Worm (Caenorhabditis elegans) whole organism, young adult: ENCODE data around the gene egl-27.

Source experiments
- B0035.1 ChIP-seq: sonication (generic microtip); optimal IDR thresholded peaks from 2 replicates; lab custom pipeline; 2016; ENCODE audit warnings: missing genetic modification characterization, mild to moderate bottlenecking, missing compliant biosample characterization, missing genotype, missing genetic modification reagents
- B0261.1 ChIP-seq: sonication (generic microtip); optimal IDR thresholded peaks from 2 replicates; lab custom pipeline; 2016; ENCODE audit warnings: mild to moderate bottlenecking, missing genetic modification characterization, moderate library complexity, missing compliant biosample characterization
- F23B12.7 ChIP-seq: sonication (generic microtip); optimal IDR thresholded peaks from 2 replicates; lab custom pipeline; 2017; ENCODE audit warnings: missing genetic modification characterization, mild to moderate bottlenecking, missing compliant biosample characterization, antibody characterized with exemption, moderate library complexity; ENCODE audit not compliant: insufficient read depth
- F49E8.2 ChIP-seq: sonication (generic microtip); optimal IDR thresholded peaks from 3 replicates; lab custom pipeline; 2017; ENCODE audit warnings: missing genetic modification characterization, mild to moderate bottlenecking, missing compliant biosample characterization, antibody characterized with exemption, moderate library complexity; ENCODE audit not compliant: insufficient read depth
- F57A8.1 ChIP-seq: fragments of 200-800 bp; sonication (Bioruptor generic); optimal IDR thresholded peaks from 2 replicates; lab custom pipeline; 2018; ENCODE audit warnings: mild to moderate bottlenecking, missing genetic modification characterization, moderate library complexity, missing compliant biosample characterization
- F57C9.4 ChIP-seq: sonication (generic microtip); optimal IDR thresholded peaks from 2 replicates; lab custom pipeline; 2017; ENCODE audit warnings: mild to moderate bottlenecking, missing genetic modification characterization, missing compliant biosample characterization
- T07F8.4 ChIP-seq: sonication (generic microtip); optimal IDR thresholded peaks from 2 replicates; lab custom pipeline; 2016; ENCODE audit warnings: mild to moderate bottlenecking, missing genetic modification characterization, moderate library complexity, missing compliant biosample characterization
- Y79H2A.3 ChIP-seq: fragments of 200-800 bp; sonication (Bioruptor generic); conservative IDR thresholded peaks from 2 replicates; pipeline ENCODE4 v1.3.6; 2022; ENCODE audit warnings: missing genetic modification reagents, missing genetic modification characterization, missing compliant biosample characterization
- atf-7 ChIP-seq: sonication (generic microtip); optimal IDR thresholded peaks from 2 replicates; lab custom pipeline; 2017; ENCODE audit warnings: mild to moderate bottlenecking, missing genetic modification characterization, missing compliant biosample characterization
- ceh-40 ChIP-seq: fragments of 200-800 bp; sonication (Bioruptor generic); IDR thresholded peaks from 2 replicates; pipeline ENCODE4 v1.3.6; 2022; ENCODE audit warnings: missing genetic modification characterization, missing compliant biosample characterization
- die-1 ChIP-seq: sonication (generic microtip); optimal IDR thresholded peaks from 2 replicates; lab custom pipeline; 2016; ENCODE audit warnings: missing genotype, mild to moderate bottlenecking, missing genetic modification characterization, missing compliant biosample characterization
- dpff-1 ChIP-seq: sonication (generic microtip); optimal IDR thresholded peaks from 2 replicates; lab custom pipeline; 2017; ENCODE audit warnings: mild to moderate bottlenecking, missing genetic modification characterization, missing compliant biosample characterization
- ets-4 ChIP-seq: fragments of 200-800 bp; sonication (Bioruptor generic); optimal IDR thresholded peaks from 2 replicates; lab custom pipeline; 2018; ENCODE audit warnings: mild to moderate bottlenecking, missing genetic modification characterization, missing compliant biosample characterization
- gei-17 ChIP-seq: fragments of 200-800 bp; sonication (Bioruptor generic); optimal IDR thresholded peaks from 2 replicates; lab custom pipeline; 2018; ENCODE audit warnings: mild to moderate bottlenecking, missing genetic modification characterization, missing compliant biosample characterization
- hmg-1.2 ChIP-seq: fragments of 200-800 bp; sonication (Bioruptor generic); IDR thresholded peaks from 2 replicates; pipeline ENCODE4 v1.3.6; 2022; ENCODE audit warnings: missing genetic modification reagents, missing genetic modification characterization, missing compliant biosample characterization
- lir-1 ChIP-seq: fragments of 200-800 bp; sonication (Bioruptor generic); conservative IDR thresholded peaks from 2 replicates; pipeline ENCODE4 v1.3.6; 2022; ENCODE audit warnings: missing genetic modification reagents, missing genetic modification characterization, missing compliant biosample characterization
- madf-3 ChIP-seq: fragments of 200-800 bp; sonication (Bioruptor generic); IDR thresholded peaks from 2 replicates; pipeline ENCODE4 v1.3.6; 2022; ENCODE audit warnings: missing genetic modification reagents, missing genetic modification characterization, missing compliant biosample characterization
- mes-4 ChIP-seq: sonication (generic microtip); optimal IDR thresholded peaks from 2 replicates; lab custom pipeline; 2016; ENCODE audit warnings: missing genotype, missing genetic modification characterization, missing compliant biosample characterization
- nhr-120 ChIP-seq: fragments of 200-800 bp; sonication (Bioruptor generic); IDR thresholded peaks from 2 replicates; pipeline ENCODE4 v1.3.6; 2022; ENCODE audit warnings: missing genetic modification characterization, missing compliant biosample characterization
- nhr-80 ChIP-seq: sonication (generic microtip); optimal IDR thresholded peaks from 2 replicates; lab custom pipeline; 2016; ENCODE audit warnings: missing genetic modification characterization, missing compliant biosample characterization
- repo-1 ChIP-seq: sonication (generic microtip); optimal IDR thresholded peaks from 2 replicates; lab custom pipeline; 2017; ENCODE audit warnings: mild to moderate bottlenecking, missing genetic modification characterization, missing compliant biosample characterization
- snpc-3.4 ChIP-seq: sonication (generic microtip); optimal IDR thresholded peaks from 2 replicates; lab custom pipeline; 2017; ENCODE audit warnings: missing genetic modification characterization, mild to moderate bottlenecking, missing compliant biosample characterization, antibody characterized with exemption, moderate library complexity, missing genotype, missing genetic modification reagents
- snpc-4 ChIP-seq, 5 experiments: fragments of 150-350 bp in 1 of 5; sonication (generic microtip) in 4 of 5; optimal IDR thresholded peaks; 2 replicates each; lab custom pipeline; 2014 to 2018; ENCODE audit warnings: missing genetic modification characterization in 5 of 5, missing biosample characterization in 3 of 5, antibody characterized with exemption in 2 of 5, mild to moderate bottlenecking in 2 of 5, missing compliant biosample characterization in 2 of 5, missing genotype in 2 of 5, moderate library complexity in 2 of 5, missing genetic modification reagents in 1 of 5
- xnd-1 ChIP-seq: sonication (generic microtip); optimal IDR thresholded peaks from 2 replicates; lab custom pipeline; 2016; ENCODE audit warnings: missing genotype, missing genetic modification reagents, missing genetic modification characterization, missing compliant biosample characterization
- ztf-18 ChIP-seq: sonication (generic microtip); optimal IDR thresholded peaks from 2 replicates; lab custom pipeline; 2016; ENCODE audit warnings: missing genotype, mild to moderate bottlenecking, missing genetic modification characterization, missing compliant biosample characterization
- ztf-22 ChIP-seq: fragments of 200-800 bp; sonication (Bioruptor generic); optimal IDR thresholded peaks from 2 replicates; lab custom pipeline; 2018; ENCODE audit warnings: mild to moderate bottlenecking, missing genetic modification characterization, moderate library complexity, missing compliant biosample characterization
- ztf-25 ChIP-seq: fragments of 200-800 bp; sonication (Bioruptor generic); IDR thresholded peaks from 2 replicates; pipeline ENCODE4 v1.3.6; 2022; ENCODE audit warnings: missing genetic modification reagents, missing genetic modification characterization, missing compliant biosample characterization
- ztf-26 ChIP-seq: sonication (generic microtip); optimal IDR thresholded peaks from 2 replicates; lab custom pipeline; 2017; ENCODE audit warnings: missing genetic modification characterization, missing compliant biosample characterization

Gene egl-27

ce11 chrII:6880067-6880466 is 45.3 kb downstream of the egl-27 start, which contains the start of gene C44B7.7:
Gene C44B7.7 (minus strand): TSS chrII:6880167.
- TF ChIP-seq nhr-80 (tag; lab: Kevin White, UChicago): peak; percentile 5
- TF ChIP-seq ztf-25 (GFP tag; lab: Robert Waterston, UW): no peak
- TF ChIP-seq, all 124 proteins: peak for 1

ce11 chrII:6882335-6882734 is 47.5 kb downstream of the egl-27 start:
- TF ChIP-seq Y79H2A.3 (GFP tag; lab: Robert Waterston, UW): no peak
- TF ChIP-seq B0035.1 (tag; lab: Kevin White, UChicago): no peak
- TF ChIP-seq die-1 (tag; lab: Kevin White, UChicago): no peak
- TF ChIP-seq ceh-40: no peak
- TF ChIP-seq gei-17: no peak
- TF ChIP-seq F57A8.1 (GFP tag; lab: Kevin White, UChicago): no peak
- no peak for TF ChIP-seq lir-1 (GFP tag; lab: Robert Waterston, UW)

ce11 chrII:6883716-6884115 is 48.9 kb downstream of the egl-27 start, which contains the start of gene pmp-1:
Gene pmp-1 (minus strand): TSS chrII:6883754.
- no peak for TF ChIP-seq dpff-1 (tag; lab: Kevin White, UChicago)
- TF ChIP-seq snpc-4 (GFP tag; optimal IDR thresholded peaks at IDR 0.05; lab: Kevin White, UChicago): no peak
- TF ChIP-seq snpc-4 (tag; optimal IDR thresholded peaks at IDR 0.05; lab: Kevin White, UChicago): no peak
- TF ChIP-seq nhr-80 (tag; lab: Kevin White, UChicago): peak; percentile 78
- TF ChIP-seq ztf-22 (GFP tag; lab: Kevin White, UChicago): no peak
- no peak for TF ChIP-seq madf-3 (GFP tag; lab: Robert Waterston, UW)
- TF ChIP-seq F23B12.7 (tag; lab: Kevin White, UChicago): no peak
- no peak for TF ChIP-seq atf-7
- TF ChIP-seq ets-4 (GFP tag; lab: Kevin White, UChicago): peak; percentile 51
- no peak for TF ChIP-seq ztf-18 (tag; lab: Kevin White, UChicago)
- no peak for TF ChIP-seq nhr-120 (GFP tag; lab: Robert Waterston, UW)
- TF ChIP-seq snpc-3.4 (tag; lab: Kevin White, UChicago): no peak

- TF ChIP-seq B0261.1 (no peak), F57C9.4 (tag; lab: Kevin White, UChicago) (no peak), xnd-1 (tag; lab: Kevin White, UChicago) (no peak), ztf-26 (tag; lab: Kevin White, UChicago) (no peak), nhr-80 (tag; lab: Kevin White, UChicago) (peak; percentile 18), F49E8.2 (tag; lab: Kevin White, UChicago) (no peak), ztf-22 (GFP tag; lab: Kevin White, UChicago) (no peak), mes-4 (tag; lab: Kevin White, UChicago) (no peak)
These were observed 49.8 kb downstream of the egl-27 start for ce11 chrII:6884568-6884967.

ce11 chrII:6887319-6888005 is 52.7 kb downstream of the egl-27 start, which contains the start of gene pmp-2:
Gene pmp-2 (minus strand): TSS chrII:6887805.
- no peak for TF ChIP-seq repo-1 (tag; lab: Kevin White, UChicago)
- TF ChIP-seq hmg-1.2 (GFP tag; lab: Robert Waterston, UW): peak; percentile 27; the same call in 1 of the 2 replicates
- TF ChIP-seq T07F8.4 (tag; lab: Kevin White, UChicago): no peak
